Worm (Caenorhabditis elegans) whole organism, L2 larva: ENCODE measurements around the gene dhs-5.

Experiments used
- R02D3.7 ChIP-seq: fragments of 150-350 bp; optimal IDR thresholded peaks from 2 replicates; lab custom pipeline; 2014; ENCODE audit warnings: missing biosample characterization, missing genetic modification characterization
- fos-1 ChIP-seq: fragments of 150-350 bp; optimal IDR thresholded peaks from 2 replicates; lab custom pipeline; 2014; ENCODE audit warnings: missing biosample characterization, missing genetic modification characterization
- lin-39 ChIP-seq: fragments of 150-350 bp; optimal IDR thresholded peaks from 2 replicates; lab custom pipeline; 2014; ENCODE audit warnings: missing biosample characterization, missing genetic modification reagents, missing genetic modification characterization
- nhr-11 ChIP-seq: fragments of 150-350 bp; optimal IDR thresholded peaks from 2 replicates; lab custom pipeline; 2014; ENCODE audit warnings: missing biosample characterization, missing genetic modification characterization
- nhr-25 ChIP-seq: fragments of 150-350 bp; sonication (generic microtip); optimal IDR thresholded peaks from 3 replicates; lab custom pipeline; 2014; ENCODE audit warnings: missing biosample characterization, missing genetic modification characterization
- nhr-6 ChIP-seq: fragments of 150-350 bp; optimal IDR thresholded peaks from 2 replicates; lab custom pipeline; 2014; ENCODE audit warnings: missing biosample characterization, missing genetic modification characterization
- snpc-4 ChIP-seq: fragments of 150-350 bp; optimal IDR thresholded peaks from 2 replicates; lab custom pipeline; 2014; ENCODE audit warnings: missing biosample characterization, missing genetic modification characterization
- unc-62 ChIP-seq: fragments of 150-350 bp; optimal IDR thresholded peaks from 2 replicates; lab custom pipeline; 2014; ENCODE audit warnings: missing biosample characterization, missing genetic modification reagents, missing genetic modification characterization
- zag-1 ChIP-seq: fragments of 150-350 bp; optimal IDR thresholded peaks from 2 replicates; lab custom pipeline; 2014; ENCODE audit warnings: missing biosample characterization, missing genetic modification characterization

DNA sequence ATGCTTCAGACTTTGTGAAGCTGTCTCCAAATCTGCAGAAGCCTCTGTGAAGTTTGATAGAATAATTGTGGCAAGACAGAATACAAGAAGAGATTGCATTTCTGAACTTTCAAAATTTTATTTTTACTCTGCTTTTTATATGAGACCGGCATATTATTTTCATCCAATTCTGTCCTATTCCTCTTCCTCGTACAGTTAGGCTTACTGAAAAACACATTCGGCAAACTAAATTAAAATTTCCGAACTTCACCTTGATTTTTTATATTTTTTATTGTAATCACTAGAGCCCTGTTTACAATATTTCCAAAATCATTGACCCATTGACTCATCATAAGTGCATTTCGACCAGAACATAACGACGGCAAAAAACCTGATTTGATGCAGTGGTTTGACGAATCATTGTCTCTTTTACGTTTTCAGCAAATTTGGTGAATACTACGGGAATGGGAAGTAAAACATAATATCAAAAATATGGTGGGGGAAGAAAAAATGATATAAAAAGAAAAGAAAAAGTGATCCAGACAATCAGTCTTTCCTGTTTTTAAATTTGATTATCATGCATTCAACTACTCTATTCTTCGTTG, 44.6 kb downstream of the dhs-5 start, which contains the start of the genes suex-1 and F12A10.9:
- TF ChIP-seq fos-1 (tag; lab: Kevin White, UChicago) (no peak), snpc-4 (no peak), lin-39 (no peak), nhr-6 (tag; lab: Kevin White, UChicago) (no peak), unc-62 (GFP tag; lab: Kevin White, UChicago) (no peak), nhr-11 (tag; lab: Kevin White, UChicago) (no peak), nhr-25 (tag; lab: Kevin White, UChicago) (no peak), R02D3.7 (tag; lab: Kevin White, UChicago) (no peak), zag-1 (tag; lab: Kevin White, UChicago) (no peak)
